Worm (Caenorhabditis elegans): ENCODE results near the gene F47D12.9.

The F47D12.9 gene

DNA sequence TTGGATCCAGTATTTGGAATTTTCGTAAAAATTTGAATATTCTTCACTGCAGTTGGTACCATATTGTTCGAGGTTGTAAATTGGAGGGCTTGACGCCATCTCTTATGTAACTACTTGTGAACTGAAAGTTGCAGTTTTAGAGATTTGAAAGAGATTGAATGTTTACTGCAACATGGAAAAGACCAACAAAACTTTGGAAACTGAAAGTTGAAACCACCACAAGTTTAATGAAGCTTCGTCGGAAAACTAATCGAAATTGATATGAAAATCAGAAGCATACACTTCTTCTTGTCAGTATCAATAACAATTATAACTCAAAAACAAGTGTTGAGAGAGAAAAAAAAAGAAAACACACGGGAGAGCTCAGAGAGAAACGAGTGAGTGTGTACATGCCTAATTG, 35.1 kb downstream of the F47D12.9 start, which contains the start of gene srg-7:
TSS of gene srg-7 (minus strand) at position 101 of the 400 bp plus-strand sequence.
- TF ChIP-seq ref-2 (tag; optimal IDR thresholded peaks at IDR 0.05) = no peak
- TF ChIP-seq elt-4 (tag; optimal IDR thresholded peaks at IDR 0.05) = no peak
- no peak for TF ChIP-seq sdc-2 (tag; optimal IDR thresholded peaks at IDR 0.05)
- no peak for TF ChIP-seq zip-5 (tag; optimal IDR thresholded peaks at IDR 0.05)
- no peak for TF ChIP-seq odd-2 (tag; optimal IDR thresholded peaks at IDR 0.05)
- no peak for TF ChIP-seq tbx-7 (tag; optimal IDR thresholded peaks at IDR 0.05)
- no peak for TF ChIP-seq ceh-31 (tag; optimal IDR thresholded peaks at IDR 0.05)
- no peak for TF ChIP-seq K09A11.1 (tag; optimal IDR thresholded peaks at IDR 0.05; ENCODE audit: insufficient read depth)
- TF ChIP-seq C38D4.7 (GFP tag; optimal IDR thresholded peaks at IDR 0.05) = no peak
- TF ChIP-seq C08G9.2 (tag; optimal IDR thresholded peaks at IDR 0.05) = no peak
- TF ChIP-seq unc-3 (GFP tag; conservative IDR thresholded peaks at IDR 0.05) = no peak
- no peak for TF ChIP-seq unc-3 (tag; optimal IDR thresholded peaks at IDR 0.05)
- TF ChIP-seq sox-2 (GFP tag; IDR thresholded peaks at IDR 0.05) = no peak
- no peak for TF ChIP-seq ceh-9 (tag; optimal IDR thresholded peaks at IDR 0.05)
- no peak for TF ChIP-seq npax-4 (tag; optimal IDR thresholded peaks at IDR 0.05)
- no peak for TF ChIP-seq T23F11.4 (GFP tag; optimal IDR thresholded peaks at IDR 0.05)
- TF ChIP-seq ahr-1 (tag; optimal IDR thresholded peaks at IDR 0.05) = no peak
- TF ChIP-seq nhr-11 (tag; optimal IDR thresholded peaks at IDR 0.05) = no peak
- no peak for TF ChIP-seq ceh-34 (tag; optimal IDR thresholded peaks at IDR 0.05)
- TF ChIP-seq sox-4 (tag; optimal IDR thresholded peaks at IDR 0.05) = no peak
- TF ChIP-seq elt-2 (tag; optimal IDR thresholded peaks at IDR 0.05) = no peak

DNA sequence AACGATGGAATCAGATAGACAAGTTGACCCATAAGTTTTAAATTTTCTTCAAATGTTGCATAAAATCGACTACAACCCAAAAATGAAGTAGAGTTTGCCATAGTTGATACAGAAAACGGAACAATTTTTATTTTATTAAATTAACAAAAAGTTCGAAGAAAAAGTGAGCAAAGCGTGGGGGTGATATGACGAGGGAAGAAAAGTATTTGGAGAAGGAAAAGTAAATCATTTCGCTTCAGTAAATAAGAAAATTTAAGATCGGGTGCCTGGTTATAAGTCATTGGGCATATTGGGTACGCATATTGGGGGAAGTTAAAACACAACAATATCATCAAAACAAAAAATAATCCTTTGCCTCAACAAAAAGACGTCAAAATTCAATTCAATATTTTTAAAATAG, 37.3 kb downstream of the F47D12.9 start, which contains the start of gene srg-6:
TSS of gene srg-6 (minus strand) at position 101 of the 400 bp plus-strand sequence.
- no peak for TF ChIP-seq ceh-18 (tag; optimal IDR thresholded peaks at IDR 0.05)
- TF ChIP-seq fax-1 (tag; optimal IDR thresholded peaks at IDR 0.05) = no peak
- TF ChIP-seq ref-2 (tag; optimal IDR thresholded peaks at IDR 0.05) = no peak
- no peak for TF ChIP-seq ceh-31 (tag; optimal IDR thresholded peaks at IDR 0.05)
- no peak for TF ChIP-seq fkh-6 (tag; optimal IDR thresholded peaks at IDR 0.05)
- TF ChIP-seq ama-1 (optimal IDR thresholded peaks at IDR 0.05) = no peak
- TF ChIP-seq pat-9 (tag; optimal IDR thresholded peaks at IDR 0.05) = no peak
- no peak for TF ChIP-seq npax-4 (tag; optimal IDR thresholded peaks at IDR 0.05)
- no peak for TF ChIP-seq ceh-22 (tag; optimal IDR thresholded peaks at IDR 0.05)

DNA sequence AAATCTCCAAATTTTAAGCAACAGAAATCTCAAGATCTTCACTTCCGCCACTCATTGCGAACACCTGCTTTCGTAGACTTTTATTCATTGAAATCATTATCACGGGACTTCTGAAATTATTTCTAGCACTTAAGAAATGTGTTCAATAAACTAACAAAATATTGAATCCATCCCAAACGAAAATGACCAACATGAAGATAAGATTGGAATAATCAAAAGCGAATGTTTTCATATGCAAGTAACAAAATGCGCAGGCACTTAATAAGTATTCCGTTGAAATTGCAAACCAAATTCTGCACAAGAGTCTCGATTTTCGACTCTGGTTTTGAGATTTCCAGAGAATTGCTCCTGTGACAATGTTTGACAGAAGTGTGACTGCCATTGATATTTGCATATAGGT, 38.7 kb downstream of the F47D12.9 start, which contains the start of gene srg-5:
TSS of gene srg-5 (minus strand) at position 101 of the 400 bp plus-strand sequence.
- no peak for TF ChIP-seq K09A11.1 (tag; optimal IDR thresholded peaks at IDR 0.05; ENCODE audit: insufficient read depth)
- no peak for TF ChIP-seq syd-9 (tag; optimal IDR thresholded peaks at IDR 0.05)
- no peak for TF ChIP-seq hlh-13 (GFP tag; optimal IDR thresholded peaks at IDR 0.05)
- no peak for TF ChIP-seq ceh-45 (GFP tag; IDR thresholded peaks at IDR 0.05)
- no peak for TF ChIP-seq K02D7.2 (tag; optimal IDR thresholded peaks at IDR 0.05)
- TF ChIP-seq tbx-7 (tag; optimal IDR thresholded peaks at IDR 0.05) = no peak
- no peak for TF ChIP-seq C08G9.2 (tag; optimal IDR thresholded peaks at IDR 0.05)
- TF ChIP-seq nhr-11 (tag; optimal IDR thresholded peaks at IDR 0.05) = no peak
- TF ChIP-seq pros-1 (tag; optimal IDR thresholded peaks at IDR 0.05) = no peak
- TF ChIP-seq hlh-30 (tag; optimal IDR thresholded peaks at IDR 0.05; ENCODE audit: insufficient read depth) = no peak
- TF ChIP-seq sox-2 (GFP tag; IDR thresholded peaks at IDR 0.05) = no peak
- TF ChIP-seq pqm-1 (tag; optimal IDR thresholded peaks at IDR 0.05) = no peak
- TF ChIP-seq unc-55 (GFP tag; optimal IDR thresholded peaks at IDR 0.05) = no peak
- no peak for TF ChIP-seq ceh-24 (tag; optimal IDR thresholded peaks at IDR 0.05)
- no peak for TF ChIP-seq che-1 (tag; optimal IDR thresholded peaks at IDR 0.05)

DNA sequence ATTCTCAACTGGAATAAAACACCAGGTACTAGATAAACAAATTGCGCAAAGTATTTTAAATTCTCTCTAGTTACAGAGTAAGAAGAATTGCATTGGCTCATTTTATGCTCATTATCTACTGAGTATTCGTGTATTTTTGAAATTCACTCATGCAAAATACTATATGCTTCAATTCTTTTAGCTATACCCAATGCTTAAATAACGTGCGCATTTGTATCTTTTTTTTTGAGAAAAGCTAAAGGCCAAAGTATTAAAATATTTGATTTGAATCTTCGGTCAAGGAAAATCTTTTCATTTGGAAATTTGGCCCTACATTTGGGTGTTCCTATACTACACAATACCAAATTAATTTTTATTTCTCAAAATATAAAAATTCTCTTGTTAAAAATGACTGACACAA, 41.2 kb downstream of the F47D12.9 start, which contains the start of gene srg-4:
TSS of gene srg-4 (minus strand) at position 101 of the 400 bp plus-strand sequence.
- TF ChIP-seq fkh-6 (tag; optimal IDR thresholded peaks at IDR 0.05) = no peak
- TF ChIP-seq nhr-11 (tag; optimal IDR thresholded peaks at IDR 0.05) = no peak
- no peak for TF ChIP-seq eyg-1 (tag; optimal IDR thresholded peaks at IDR 0.05)
- TF ChIP-seq nfya-1 (tag; optimal IDR thresholded peaks at IDR 0.05) = no peak
- no peak for TF ChIP-seq npax-4 (tag; optimal IDR thresholded peaks at IDR 0.05)
- TF ChIP-seq fkh-10 (GFP tag; optimal IDR thresholded peaks at IDR 0.05) = no peak
- TF ChIP-seq hlh-6 (tag; optimal IDR thresholded peaks at IDR 0.05) = no peak
- no peak for TF ChIP-seq ceh-24 (tag; optimal IDR thresholded peaks at IDR 0.05)
- TF ChIP-seq unc-55 (GFP tag; optimal IDR thresholded peaks at IDR 0.05) = no peak
- no peak for TF ChIP-seq ref-2 (tag; optimal IDR thresholded peaks at IDR 0.05)
- no peak for TF ChIP-seq tbx-2 (tag; optimal IDR thresholded peaks at IDR 0.05)
- TF ChIP-seq K09A11.1 (tag; optimal IDR thresholded peaks at IDR 0.05; ENCODE audit: insufficient read depth) = no peak
- no peak for TF ChIP-seq elt-2 (tag; optimal IDR thresholded peaks at IDR 0.05)
- TF ChIP-seq T23F11.4 (GFP tag; optimal IDR thresholded peaks at IDR 0.05) = no peak
- TF ChIP-seq pat-9 (tag; optimal IDR thresholded peaks at IDR 0.05) = no peak
- no peak for TF ChIP-seq ahr-1 (tag; optimal IDR thresholded peaks at IDR 0.05)
- no peak for TF ChIP-seq dve-1 (tag; optimal IDR thresholded peaks at IDR 0.05)

Data from whole organism, late embryonic.